Fruit fly (Drosophila melanogaster) whole organism, prepupa: ENCODE measurements around the gene CG32755.

Experiments
- Blimp-1 ChIP-seq: fragments of 200-800 bp; sonication (Bioruptor generic); optimal IDR thresholded peaks from 3 replicates; lab custom pipeline; 2017; ENCODE audit warnings: missing biosample characterization, missing genetic modification characterization, mild to moderate bottlenecking, moderate library complexity, missing genetic modification reagents
- CG10669 ChIP-seq: fragments of 200-800 bp; sonication (Bioruptor generic); optimal IDR thresholded peaks from 3 replicates; lab custom pipeline; 2018; ENCODE audit warnings: missing biosample characterization, mild to moderate bottlenecking, missing genetic modification characterization, moderate library complexity
- CG11762 ChIP-seq: fragments of 200-800 bp; sonication (Bioruptor generic); optimal IDR thresholded peaks from 3 replicates; lab custom pipeline; 2016; ENCODE audit warnings: missing biosample characterization, missing genetic modification characterization; ENCODE audit not compliant: insufficient read depth
- CG11902 ChIP-seq: fragments of 200-800 bp; sonication (Bioruptor generic); optimal IDR thresholded peaks from 3 replicates; lab custom pipeline; 2016; ENCODE audit warnings: missing biosample characterization, missing genetic modification characterization
- CG15336 ChIP-seq: fragments of 200-800 bp; sonication (Bioruptor generic); IDR thresholded peaks from 2 replicates; pipeline ENCODE4 v1.3.6; 2022; ENCODE audit warnings: missing biosample characterization, missing genetic modification characterization
- CG1621 ChIP-seq: fragments of 200-800 bp; sonication (Bioruptor generic); optimal IDR thresholded peaks from 3 replicates; lab custom pipeline; 2018; ENCODE audit warnings: missing biosample characterization, mild to moderate bottlenecking, missing genetic modification characterization
- CG16779 ChIP-seq: fragments of 200-800 bp; sonication (Bioruptor generic); optimal IDR thresholded peaks from 3 replicates; lab custom pipeline; 2017; ENCODE audit warnings: missing biosample characterization, mild to moderate bottlenecking, missing genetic modification characterization
- CG31627 ChIP-seq: fragments of 200-800 bp; sonication (Bioruptor generic); optimal IDR thresholded peaks from 3 replicates; lab custom pipeline; 2016; ENCODE audit warnings: missing biosample characterization, missing genetic modification characterization
- CG32006 ChIP-seq: fragments of 200-800 bp; sonication (Bioruptor generic); optimal IDR thresholded peaks from 3 replicates; lab custom pipeline; 2017; ENCODE audit warnings: missing biosample characterization, mild to moderate bottlenecking, missing genetic modification characterization
- CG34406 ChIP-seq: fragments of 200-800 bp; sonication (Bioruptor generic); optimal IDR thresholded peaks from 3 replicates; lab custom pipeline; 2016; ENCODE audit warnings: missing biosample characterization, missing genetic modification characterization
- CG3919 ChIP-seq: fragments of 200-800 bp; sonication (Bioruptor generic); optimal IDR thresholded peaks from 3 replicates; lab custom pipeline; 2016; ENCODE audit warnings: missing biosample characterization, missing genetic modification characterization
- CG4318 ChIP-seq: fragments of 200-800 bp; sonication (Bioruptor generic); optimal IDR thresholded peaks from 3 replicates; lab custom pipeline; 2017; ENCODE audit warnings: missing biosample characterization, mild to moderate bottlenecking, missing genetic modification characterization
- CG6163 ChIP-seq: fragments of 200-800 bp; sonication (Bioruptor generic); IDR thresholded peaks from 3 replicates; pipeline ENCODE4 v1.3.6; 2022; ENCODE audit warnings: missing biosample characterization, missing genetic modification characterization
- CG6276 ChIP-seq: fragments of 200-800 bp; sonication (Bioruptor generic); optimal IDR thresholded peaks from 2 replicates; lab custom pipeline; 2017; ENCODE audit warnings: missing biosample characterization, mild to moderate bottlenecking, missing genetic modification characterization
- CG6792 ChIP-seq: fragments of 200-800 bp; sonication (Bioruptor generic); optimal IDR thresholded peaks from 3 replicates; lab custom pipeline; 2016; ENCODE audit warnings: missing biosample characterization, missing genetic modification characterization
- CG6808 ChIP-seq: fragments of 200-800 bp; sonication (Bioruptor generic); optimal IDR thresholded peaks from 3 replicates; lab custom pipeline; 2017; ENCODE audit warnings: missing biosample characterization, missing genetic modification characterization, mild to moderate bottlenecking, moderate library complexity, missing genetic modification reagents
- CG6854 ChIP-seq: fragments of 200-800 bp; sonication (Bioruptor generic); optimal IDR thresholded peaks from 2 replicates; lab custom pipeline; 2017; ENCODE audit warnings: missing biosample characterization, mild to moderate bottlenecking, missing genetic modification characterization
- CG8119 ChIP-seq: fragments of 200-800 bp; sonication (Bioruptor generic); IDR thresholded peaks from 3 replicates; pipeline ENCODE4 v1.3.6; 2022; ENCODE audit warnings: missing biosample characterization, missing genetic modification characterization
- CG8319 ChIP-seq: fragments of 200-800 bp; sonication (Bioruptor generic); optimal IDR thresholded peaks from 3 replicates; lab custom pipeline; 2016; ENCODE audit warnings: missing biosample characterization, missing genetic modification characterization
- CG8632 ChIP-seq: fragments of 200-800 bp; sonication (Bioruptor generic); optimal IDR thresholded peaks from 3 replicates; lab custom pipeline; 2016; ENCODE audit warnings: missing biosample characterization, missing genetic modification characterization
- Eip78C ChIP-seq: fragments of 200-800 bp; sonication (Bioruptor generic); peaks from one replicate; lab custom pipeline; 2016; ENCODE audit warnings: missing biosample characterization, missing genetic modification characterization
- Eip93F ChIP-seq: fragments of 200-800 bp; sonication (Bioruptor generic); optimal IDR thresholded peaks from 2 replicates; lab custom pipeline; 2016; ENCODE audit warnings: missing biosample characterization, mild to moderate bottlenecking, missing genetic modification characterization
- Ets21C ChIP-seq: fragments of 200-800 bp; sonication (Bioruptor generic); optimal IDR thresholded peaks from 3 replicates; lab custom pipeline; 2016; ENCODE audit warnings: missing biosample characterization, missing genetic modification characterization
- Hr39 ChIP-seq: fragments of 200-800 bp; sonication (Bioruptor generic); optimal IDR thresholded peaks from 2 replicates; lab custom pipeline; 2016; ENCODE audit warnings: missing biosample characterization, missing genetic modification characterization
- OdsH ChIP-seq: fragments of 200-800 bp; sonication (Bioruptor generic); optimal IDR thresholded peaks from 3 replicates; lab custom pipeline; 2016; ENCODE audit warnings: missing biosample characterization, missing genetic modification characterization
- Smox ChIP-seq: fragments of 200-800 bp; sonication (Bioruptor generic); optimal IDR thresholded peaks from 3 replicates; lab custom pipeline; 2016; ENCODE audit warnings: missing biosample characterization, missing genetic modification characterization
- Sox102F ChIP-seq: fragments of 200-800 bp; sonication (Bioruptor generic); optimal IDR thresholded peaks from 2 replicates; lab custom pipeline; 2016; ENCODE audit warnings: missing biosample characterization, mild to moderate bottlenecking, missing genetic modification characterization
- Sox15 ChIP-seq: fragments of 200-800 bp; sonication (Bioruptor generic); optimal IDR thresholded peaks from 3 replicates; lab custom pipeline; 2016; ENCODE audit warnings: missing biosample characterization, missing genetic modification characterization
- achi ChIP-seq: fragments of 200-800 bp; sonication (Bioruptor generic); optimal IDR thresholded peaks from 3 replicates; lab custom pipeline; 2016; ENCODE audit warnings: missing biosample characterization, missing genetic modification characterization
- dac ChIP-seq: fragments of 200-800 bp; sonication (Bioruptor generic); optimal IDR thresholded peaks from 2 replicates; lab custom pipeline; 2017; ENCODE audit warnings: missing biosample characterization, mild to moderate bottlenecking, missing genetic modification characterization
- dsx ChIP-seq: fragments of 200-800 bp; optimal IDR thresholded peaks from 3 replicates; lab custom pipeline; 2019; ENCODE audit warnings: missing biosample characterization, mild to moderate bottlenecking, missing genetic modification characterization, moderate library complexity; ENCODE audit not compliant: poor library complexity, severe bottlenecking
- eg ChIP-seq: fragments of 200-800 bp; sonication (Bioruptor generic); IDR thresholded peaks from 3 replicates; pipeline ENCODE4 v1.3.6; 2022; ENCODE audit warnings: missing biosample characterization, missing genetic modification characterization
- esn ChIP-seq: fragments of 200-800 bp; sonication (Bioruptor generic); optimal IDR thresholded peaks from 2 replicates; lab custom pipeline; 2016; ENCODE audit warnings: missing biosample characterization, mild to moderate bottlenecking, missing genetic modification characterization, moderate library complexity
- fd59A ChIP-seq: fragments of 200-800 bp; sonication (Bioruptor generic); optimal IDR thresholded peaks from 2 replicates; lab custom pipeline; 2017; ENCODE audit warnings: missing biosample characterization, mild to moderate bottlenecking, missing genetic modification characterization, missing genetic modification reagents
- lz ChIP-seq: fragments of 200-800 bp; sonication (Bioruptor generic); optimal IDR thresholded peaks from 3 replicates; lab custom pipeline; 2016; ENCODE audit warnings: missing biosample characterization, missing genetic modification characterization
- pdm3 ChIP-seq: fragments of 200-800 bp; sonication (Bioruptor generic); optimal IDR thresholded peaks from 3 replicates; lab custom pipeline; 2016; ENCODE audit warnings: missing biosample characterization, missing genetic modification characterization
- salr ChIP-seq, 2 experiments: fragments of 200-800 bp; sonication (Bioruptor generic); optimal IDR thresholded peaks; 3 replicates each; lab custom pipeline; 2016 to 2018; ENCODE audit warnings: missing biosample characterization in 2 of 2, missing genetic modification characterization in 2 of 2, mild to moderate bottlenecking in 1 of 2
- spab ChIP-seq: fragments of 200-800 bp; sonication (Bioruptor generic); optimal IDR thresholded peaks from 2 replicates; lab custom pipeline; 2017; ENCODE audit warnings: missing biosample characterization, mild to moderate bottlenecking, missing genetic modification characterization, missing genetic modification reagents
- ss ChIP-seq, 2 experiments: fragments of 200-800 bp; sonication (Bioruptor generic); optimal IDR thresholded peaks; 2 replicates in 1 of 2; 3 replicates in 1 of 2; lab custom pipeline; 2017 to 2018; ENCODE audit warnings: mild to moderate bottlenecking in 2 of 2, missing biosample characterization in 2 of 2, missing genetic modification characterization in 2 of 2, moderate library complexity in 1 of 2
- svp ChIP-seq: fragments of 200-800 bp; sonication (Bioruptor generic); peaks from one replicate; lab custom pipeline; 2016; ENCODE audit warnings: missing biosample characterization, missing genetic modification characterization
- vri ChIP-seq: fragments of 200-800 bp; sonication (Bioruptor generic); optimal IDR thresholded peaks from 3 replicates; lab custom pipeline; 2016; ENCODE audit warnings: missing biosample characterization, mild to moderate bottlenecking, missing genetic modification characterization

CG32755 gene

dm6 chrX:5918499-5919126 lies 31.4 kb upstream of the CG32755 start (continued):
- peak; percentile 97 for TF ChIP-seq Eip93F
- TF ChIP-seq Eip78C (GFP tag; lab: Kevin White, UChicago), result peak; percentile 100
- TF ChIP-seq CG31627 (GFP tag; lab: Kevin White, UChicago), result peak; percentile 99
- TF ChIP-seq CG6808 (GFP tag; lab: Kevin White, UChicago), result peak; percentile 99
- peak; percentile 99 for TF ChIP-seq CG34406 (GFP tag; lab: Kevin White, UChicago)
- TF ChIP-seq CG4318 (GFP tag; lab: Kevin White, UChicago), result peak; percentile 99
- peak; percentile 99 for TF ChIP-seq CG6854 (GFP tag; lab: Kevin White, UChicago)
- TF ChIP-seq achi (GFP tag; lab: Kevin White, UChicago), result peak; percentile 99
- TF ChIP-seq spab (GFP tag; lab: Kevin White, UChicago), result peak; percentile 99

- TF ChIP-seq CG16779 (peak; percentile 6), CG34406 (GFP tag; lab: Kevin White, UChicago) (no peak), CG6276 (GFP tag; lab: Kevin White, UChicago) (peak; percentile 55), CG6163 (GFP tag; lab: Robert Waterston, UW) (0 out of 3 replicates have a peak, but pooled peaks have one; percentile 19), CG15336 (GFP tag; lab: Robert Waterston, UW) (peak; percentile 49; the same call in 1 of the 2 replicates), CG32006 (GFP tag; lab: Kevin White, UChicago) (peak; percentile 1), eg (peak; percentile 57; the same call in 2 of the 3 replicates), Blimp-1 (GFP tag; lab: Kevin White, UChicago) (no peak)
Observed at dm6 chrX:5920932-5921331, 29.1 kb upstream of the CG32755 start.

- TF ChIP-seq Ets21C (GFP tag; lab: Kevin White, UChicago), result no peak
- TF ChIP-seq Eip78C (GFP tag; lab: Kevin White, UChicago), result peak; percentile 5
Observed at dm6 chrX:5922057-5922456, 28.0 kb upstream of the CG32755 start.

dm6 chrX:5923124-5923523 lies 26.9 kb upstream of the CG32755 start:
- TF ChIP-seq lz (GFP tag; lab: Kevin White, UChicago) (peak; percentile 75), Ets21C (GFP tag; lab: Kevin White, UChicago) (peak; percentile 75), Sox102F (GFP tag; lab: Kevin White, UChicago) (peak; percentile 82), CG8632 (GFP tag; lab: Kevin White, UChicago) (peak; percentile 75), salr (GFP tag; optimal IDR thresholded peaks at IDR 0.05; lab: Kevin White, UChicago) (no peak), Hr39 (peak; percentile 84), CG3919 (GFP tag; lab: Kevin White, UChicago) (peak; percentile 70), fd59A (GFP tag; lab: Kevin White, UChicago) (peak; percentile 21), CG10669 (GFP tag; lab: Kevin White, UChicago) (peak; percentile 46), CG34406 (GFP tag; lab: Kevin White, UChicago) (peak; percentile 68), CG6276 (GFP tag; lab: Kevin White, UChicago) (peak; percentile 21), CG16779 (peak; percentile 36), vri (GFP tag; lab: Kevin White, UChicago) (peak; percentile 48), Eip78C (GFP tag; lab: Kevin White, UChicago) (peak; percentile 94), CG11902 (GFP tag; lab: Kevin White, UChicago) (peak; percentile 71), CG32006 (GFP tag; lab: Kevin White, UChicago) (peak; percentile 52), ss (GFP tag; optimal IDR thresholded peaks at IDR 0.05; lab: Kevin White, UChicago) (peak in 1 of 2 experiments; percentile 65), CG1621 (tag; lab: Kevin White, UChicago) (peak; percentile 20), Eip93F (peak; percentile 47), Smox (GFP tag; lab: Kevin White, UChicago) (peak; percentile 80), Blimp-1 (GFP tag; lab: Kevin White, UChicago) (peak; percentile 30), CG15336 (GFP tag; lab: Robert Waterston, UW) (0 out of 2 replicates have a peak, but pooled peaks have one; percentile 21), esn (GFP tag; lab: Kevin White, UChicago) (peak; percentile 82), CG6792 (GFP tag; lab: Kevin White, UChicago) (peak; percentile 77), CG8119 (GFP tag; lab: Robert Waterston, UW) (peak; percentile 53; the same call in 2 of the 3 replicates), pdm3 (peak; percentile 75), CG31627 (GFP tag; lab: Kevin White, UChicago) (peak; percentile 83), CG11762 (peak; percentile 40), dac (no peak), CG4318 (GFP tag; lab: Kevin White, UChicago) (no peak), CG6163 (GFP tag; lab: Robert Waterston, UW) (peak; percentile 78), dsx (peak; percentile 60), OdsH (GFP tag; lab: Kevin White, UChicago) (peak; percentile 73), Sox15 (peak; percentile 64), svp (peak; percentile 90), CG8319 (GFP tag; lab: Kevin White, UChicago) (peak; percentile 71)
